Worm (Caenorhabditis elegans) whole organism, L2 larva: ENCODE results near the gene mec-15.
"Not testable (repeated sequence)": the region's sequence is repeated elsewhere in the genome, so short reads cannot be mapped to it uniquely, and the experiment has no call there.

Experiments
- C34F6.9 ChIP-seq: fragments of 150-350 bp; optimal IDR thresholded peaks from 2 replicates; lab custom pipeline; 2014; ENCODE audit warnings: missing biosample characterization, missing genetic modification characterization
- Y55F3AM.14 ChIP-seq: fragments of 200-800 bp; sonication (Bioruptor generic); optimal IDR thresholded peaks from 2 replicates; lab custom pipeline; 2018; ENCODE audit warnings: mild to moderate bottlenecking, missing genetic modification characterization, missing compliant biosample characterization
- aly-2 ChIP-seq: fragments of 150-350 bp; optimal IDR thresholded peaks from 2 replicates; lab custom pipeline; 2014; ENCODE audit warnings: missing biosample characterization, missing genetic modification characterization
- blmp-1 ChIP-seq: sonication (generic microtip); optimal IDR thresholded peaks from 2 replicates; lab custom pipeline; 2017; ENCODE audit warnings: missing genetic modification characterization, mild to moderate bottlenecking, missing compliant biosample characterization, antibody characterized with exemption, moderate library complexity; ENCODE audit not compliant: insufficient read depth
- crh-2 ChIP-seq: sonication (generic microtip); optimal IDR thresholded peaks from 2 replicates; lab custom pipeline; 2017; ENCODE audit warnings: missing biosample characterization, missing genetic modification characterization
- dmd-4 ChIP-seq: sonication (generic microtip); optimal IDR thresholded peaks from 2 replicates; lab custom pipeline; 2017; ENCODE audit warnings: missing biosample characterization, missing genetic modification characterization
- egl-27 ChIP-seq: sonication (generic microtip); optimal IDR thresholded peaks from 3 replicates; lab custom pipeline; 2017; ENCODE audit warnings: missing biosample characterization, missing genetic modification reagents, missing genetic modification characterization
- elt-1 ChIP-seq: fragments of 150-350 bp; optimal IDR thresholded peaks from 2 replicates; lab custom pipeline; 2014; ENCODE audit warnings: missing biosample characterization, missing genetic modification characterization
- elt-3 ChIP-seq: sonication (generic microtip); optimal IDR thresholded peaks from 2 replicates; lab custom pipeline; 2017; ENCODE audit warnings: missing biosample characterization, missing genetic modification characterization
- gmeb-1 ChIP-seq: fragments of 150-350 bp; optimal IDR thresholded peaks from 2 replicates; lab custom pipeline; 2014; ENCODE audit warnings: missing biosample characterization, missing genetic modification characterization
- lin-11 ChIP-seq: fragments of 150-350 bp; sonication (generic microtip); optimal IDR thresholded peaks from 2 replicates; lab custom pipeline; 2014; ENCODE audit warnings: missing biosample characterization, missing genetic modification characterization, inconsistent platforms, mixed read lengths
- lsy-2 ChIP-seq, 2 experiments: fragments of 150-350 bp in 1 of 2; sonication (generic microtip) in 1 of 2; optimal IDR thresholded peaks; 2 replicates each; lab custom pipeline; 2014 to 2017; ENCODE audit warnings: missing biosample characterization in 2 of 2, missing genetic modification characterization in 2 of 2
- mab-5 ChIP-seq: fragments of 150-350 bp; optimal IDR thresholded peaks from 2 replicates; lab custom pipeline; 2014; ENCODE audit warnings: missing biosample characterization, missing genetic modification characterization
- mdl-1 ChIP-seq, 2 experiments: fragments of 150-350 bp in 1 of 2; sonication (generic microtip) in 1 of 2; optimal IDR thresholded peaks; 2 replicates each; lab custom pipeline; 2017; ENCODE audit warnings: missing biosample characterization in 2 of 2, missing genetic modification characterization in 2 of 2
- nhr-10 ChIP-seq: sonication (generic microtip); optimal IDR thresholded peaks from 2 replicates; lab custom pipeline; 2017; ENCODE audit warnings: missing biosample characterization, missing genetic modification characterization
- nhr-11 ChIP-seq: fragments of 150-350 bp; optimal IDR thresholded peaks from 2 replicates; lab custom pipeline; 2014; ENCODE audit warnings: missing biosample characterization, missing genetic modification characterization
- nhr-12 ChIP-seq: fragments of 150-350 bp; optimal IDR thresholded peaks from 2 replicates; lab custom pipeline; 2014; ENCODE audit warnings: missing biosample characterization, missing genetic modification characterization
- nhr-129 ChIP-seq: fragments of 150-350 bp; optimal IDR thresholded peaks from 2 replicates; lab custom pipeline; 2014; ENCODE audit warnings: missing biosample characterization, missing genetic modification characterization
- nhr-21 ChIP-seq: fragments of 150-350 bp; optimal IDR thresholded peaks from 2 replicates; lab custom pipeline; 2014; ENCODE audit warnings: missing biosample characterization, missing genetic modification characterization
- nhr-23 ChIP-seq: fragments of 150-350 bp; optimal IDR thresholded peaks from 2 replicates; lab custom pipeline; 2014; ENCODE audit warnings: missing biosample characterization, missing genetic modification reagents, missing genetic modification characterization
- nhr-237 ChIP-seq: fragments of 150-350 bp; optimal IDR thresholded peaks from 2 replicates; lab custom pipeline; 2014; ENCODE audit warnings: missing biosample characterization, missing genetic modification characterization
- nhr-6 ChIP-seq: fragments of 150-350 bp; optimal IDR thresholded peaks from 2 replicates; lab custom pipeline; 2014; ENCODE audit warnings: missing biosample characterization, missing genetic modification characterization
- nhr-77 ChIP-seq: fragments of 150-350 bp; optimal IDR thresholded peaks from 2 replicates; lab custom pipeline; 2014; ENCODE audit warnings: missing biosample characterization, missing genetic modification characterization
- peb-1 ChIP-seq: fragments of 150-350 bp; optimal IDR thresholded peaks from 2 replicates; lab custom pipeline; 2014; ENCODE audit warnings: missing biosample characterization, missing genetic modification characterization
- sem-4 ChIP-seq: fragments of 150-350 bp; optimal IDR thresholded peaks from 2 replicates; lab custom pipeline; 2014; ENCODE audit warnings: missing biosample characterization, missing genetic modification reagents, missing genetic modification characterization
- skn-1 ChIP-seq: sonication (generic microtip); optimal IDR thresholded peaks from 2 replicates; lab custom pipeline; 2017; ENCODE audit warnings: missing biosample characterization, missing genetic modification characterization
- sma-3 ChIP-seq: sonication (generic microtip); optimal IDR thresholded peaks from 2 replicates; lab custom pipeline; 2016; ENCODE audit warnings: missing genetic modification reagents, missing genetic modification characterization, missing compliant biosample characterization
- sma-9 ChIP-seq, 2 experiments: fragments of 150-350 bp in 1 of 2; sonication (generic microtip) in 1 of 2; optimal IDR thresholded peaks; 2 replicates each; lab custom pipeline; 2014 to 2016; ENCODE audit warnings: missing genetic modification characterization in 2 of 2, mild to moderate bottlenecking in 1 of 2, missing biosample characterization in 1 of 2, missing compliant biosample characterization in 1 of 2, missing genetic modification reagents in 1 of 2, moderate library complexity in 1 of 2
- snpc-4 ChIP-seq: fragments of 150-350 bp; optimal IDR thresholded peaks from 2 replicates; lab custom pipeline; 2014; ENCODE audit warnings: missing biosample characterization, missing genetic modification characterization
- unc-39 ChIP-seq: fragments of 150-350 bp; optimal IDR thresholded peaks from 2 replicates; lab custom pipeline; 2014; ENCODE audit warnings: missing biosample characterization, missing genetic modification characterization
- unc-55 ChIP-seq: fragments of 150-350 bp; sonication (generic microtip); optimal IDR thresholded peaks from 3 replicates; lab custom pipeline; 2014; ENCODE audit warnings: missing biosample characterization, missing genetic modification reagents, missing genetic modification characterization
- ztf-1 ChIP-seq: fragments of 200-800 bp; sonication (Bioruptor generic); conservative IDR thresholded peaks from 2 replicates; pipeline ENCODE4 v1.3.6; 2022; ENCODE audit warnings: missing genetic modification characterization, missing compliant biosample characterization
- ztf-11 ChIP-seq: sonication (generic microtip); optimal IDR thresholded peaks from 2 replicates; lab custom pipeline; 2017; ENCODE audit warnings: missing biosample characterization, missing genetic modification characterization

The mec-15 gene

DNA sequence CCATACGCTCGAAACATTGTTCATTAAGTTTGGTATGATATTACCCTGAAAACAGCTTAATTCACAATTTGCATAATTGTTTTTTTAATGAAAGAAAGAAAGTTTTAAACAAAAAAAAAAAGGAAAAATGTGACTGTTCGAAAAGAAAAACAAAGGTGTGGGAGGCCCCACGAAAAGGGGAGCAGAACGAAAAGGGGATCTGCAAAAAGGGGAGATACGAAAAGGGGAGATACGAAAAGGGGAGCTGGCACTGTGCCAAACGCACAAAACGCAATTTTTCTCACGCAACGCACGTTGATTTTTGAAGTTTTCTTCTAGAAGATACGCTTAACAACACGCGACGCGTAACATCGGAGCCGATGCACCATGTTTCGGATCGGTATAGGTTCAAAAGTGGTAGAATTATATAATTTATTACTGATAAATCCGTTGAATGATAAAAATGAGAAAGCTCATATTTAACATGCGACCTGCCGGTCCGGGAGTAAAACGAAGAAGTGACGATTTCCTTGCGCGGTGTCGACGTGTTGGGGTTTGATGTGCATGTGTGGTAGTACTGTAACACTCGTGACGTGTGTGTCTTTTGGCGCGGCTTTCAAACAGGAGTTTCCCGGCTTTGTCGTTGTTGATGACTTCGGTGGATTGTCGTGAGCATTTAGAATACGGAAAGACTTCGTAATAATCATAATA, 8.2 kb upstream of the mec-15 start, which contains the start of gene nrde-2:
TSS of gene nrde-2 (minus strand) at position 45 of the 690 bp plus-strand sequence.
- TF ChIP-seq nhr-23, elt-1, gmeb-1 (tag; lab: Kevin White, UChicago): not testable (repeated sequence)

DNA sequence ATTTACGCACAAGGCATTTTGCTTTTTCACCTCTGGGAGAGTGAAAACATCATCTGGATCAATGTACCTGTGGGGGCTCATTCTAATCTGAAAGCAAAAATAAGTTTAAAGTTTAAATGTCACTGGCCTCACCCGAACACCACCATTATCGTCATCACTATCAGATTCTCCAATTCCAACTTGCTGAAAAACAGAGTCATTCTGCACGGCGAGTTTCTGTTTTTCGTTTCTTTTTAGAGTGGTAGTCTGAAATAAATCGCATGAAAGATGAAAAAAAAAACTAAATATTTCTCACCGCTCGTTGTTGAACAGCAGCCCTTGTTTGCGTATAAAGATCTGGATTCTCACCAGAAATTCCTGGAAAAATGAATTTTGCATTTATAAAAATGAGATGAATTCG, 7.7 kb upstream of the mec-15 start:
- TF ChIP-seq Y55F3AM.14 (GFP tag; lab: Kevin White, UChicago) (no peak), mab-5 (tag; lab: Kevin White, UChicago) (no peak), mdl-1 (tag; optimal IDR thresholded peaks at IDR 0.05; lab: Kevin White, UChicago) (no peak), blmp-1 (no peak), C34F6.9 (tag; lab: Kevin White, UChicago) (no peak), snpc-4 (tag; lab: Kevin White, UChicago) (no peak), ztf-1 (GFP tag; lab: Robert Waterston, UW) (no peak), nhr-6 (tag; lab: Kevin White, UChicago) (no peak), crh-2 (tag; lab: Kevin White, UChicago) (no peak), nhr-21 (no peak), nhr-129 (tag; lab: Kevin White, UChicago) (no peak), nhr-237 (no peak), elt-3 (tag; lab: Kevin White, UChicago) (no peak), nhr-77 (tag; lab: Kevin White, UChicago) (no peak), sma-9 (GFP tag; optimal IDR thresholded peaks at IDR 0.05; lab: Kevin White, UChicago) (no peak), sma-9 (tag; optimal IDR thresholded peaks at IDR 0.05; lab: Kevin White, UChicago) (no peak), nhr-11 (tag; lab: Kevin White, UChicago) (no peak), gmeb-1 (tag; lab: Kevin White, UChicago) (no peak), egl-27 (tag; lab: Kevin White, UChicago) (no peak), lsy-2 (tag; optimal IDR thresholded peaks at IDR 0.05; lab: Kevin White, UChicago) (no peak), dmd-4 (tag; lab: Kevin White, UChicago) (no peak)

DNA sequence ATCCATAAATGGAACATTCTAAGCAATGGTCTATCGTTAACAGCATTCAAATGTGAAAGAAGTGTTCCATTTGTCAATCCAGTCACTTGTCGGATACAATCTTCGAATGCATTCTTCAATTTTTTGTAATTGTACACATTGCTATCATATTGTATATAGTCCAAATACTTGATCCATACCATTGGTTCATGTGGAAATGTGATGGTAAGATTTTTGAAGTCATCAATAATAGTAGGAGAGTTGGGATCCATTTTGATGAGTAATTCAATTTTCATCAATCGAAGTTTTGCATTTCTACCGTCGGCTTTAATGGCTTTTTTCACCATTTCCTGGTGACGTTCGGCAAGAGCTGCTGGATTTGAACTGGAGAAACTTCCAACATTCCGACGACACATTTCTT, 6.1 kb upstream of the mec-15 start:
- TF ChIP-seq lsy-2 (tag; optimal IDR thresholded peaks at IDR 0.05; lab: Kevin White, UChicago) (no peak), sma-9 (GFP tag; optimal IDR thresholded peaks at IDR 0.05; lab: Kevin White, UChicago) (no peak), sma-9 (tag; optimal IDR thresholded peaks at IDR 0.05; lab: Kevin White, UChicago) (no peak), ztf-1 (GFP tag; lab: Robert Waterston, UW) (no peak), C34F6.9 (tag; lab: Kevin White, UChicago) (no peak), unc-39 (tag; lab: Kevin White, UChicago) (no peak), dmd-4 (tag; lab: Kevin White, UChicago) (no peak), ztf-11 (tag; lab: Kevin White, UChicago) (no peak), Y55F3AM.14 (GFP tag; lab: Kevin White, UChicago) (no peak), snpc-4 (tag; lab: Kevin White, UChicago) (no peak), sem-4 (tag; lab: Kevin White, UChicago) (no peak), aly-2 (tag; lab: Kevin White, UChicago) (no peak), lin-11 (tag; lab: Kevin White, UChicago) (no peak), nhr-12 (no peak), nhr-237 (no peak), nhr-10 (tag; lab: Kevin White, UChicago) (no peak), skn-1 (tag; lab: Kevin White, UChicago) (no peak)
- TF ChIP-seq, all 48 proteins: peak for 0

DNA sequence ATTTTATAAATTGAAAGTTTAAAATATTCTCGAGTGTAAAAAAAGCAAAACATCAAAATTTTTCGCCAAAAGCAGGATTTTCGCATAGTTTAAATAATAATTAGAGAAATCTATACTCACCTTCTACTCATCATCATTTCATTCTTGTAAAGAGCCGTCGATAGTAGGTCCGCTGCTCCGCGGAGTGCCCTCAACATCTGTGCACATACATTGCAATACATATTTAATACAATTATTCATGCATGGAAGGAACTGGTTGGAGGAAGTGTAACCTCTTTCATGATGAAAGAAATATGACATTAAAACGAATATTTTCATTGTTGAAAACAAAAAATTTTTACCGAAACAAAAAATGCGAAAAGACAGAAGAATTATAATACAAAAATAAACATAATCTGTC, 2.8 kb upstream of the mec-15 start, which contains the start of gene mrps-14:
TSS of gene mrps-14 (minus strand) at position 197 of the 400 bp plus-strand sequence.
- TF ChIP-seq blmp-1 (no peak), unc-55 (GFP tag; lab: Kevin White, UChicago) (no peak), ztf-1 (GFP tag; lab: Robert Waterston, UW) (no peak), peb-1 (tag; lab: Kevin White, UChicago) (no peak), sma-3 (no peak), nhr-21 (no peak), snpc-4 (tag; lab: Kevin White, UChicago) (no peak)
- TF ChIP-seq, all 48 proteins: peak for 0
